Fruit fly (Drosophila melanogaster) whole organism, embryonic: ENCODE measurements around the gene LpR2.

Source experiments
- Adf1 ChIP-seq: fragments of 200-800 bp; sonication (Bioruptor generic); IDR thresholded peaks from 2 replicates; pipeline ENCODE4 v1.3.6; 2022; ENCODE audit warnings: missing biosample characterization, missing genetic modification characterization
- CG10267 ChIP-seq: fragments of 200-800 bp; sonication (Bioruptor generic); optimal IDR thresholded peaks from 2 replicates; lab custom pipeline; 2018; ENCODE audit warnings: missing biosample characterization, mild to moderate bottlenecking, missing genetic modification characterization, moderate library complexity
- CG10565 ChIP-seq: fragments of 200-800 bp; sonication (Bioruptor generic); optimal IDR thresholded peaks from 3 replicates; lab custom pipeline; 2016; ENCODE audit warnings: missing biosample characterization, mild to moderate bottlenecking, missing genetic modification characterization
- CG11456 ChIP-seq: fragments of 200-800 bp; sonication (Bioruptor generic); IDR thresholded peaks from 3 replicates; pipeline ENCODE4 v1.3.6; 2022; ENCODE audit warnings: missing biosample characterization, missing genetic modification characterization
- CG11723 ChIP-seq: fragments of 200-800 bp; sonication (Bioruptor generic); optimal IDR thresholded peaks from 2 replicates; lab custom pipeline; 2017; ENCODE audit warnings: missing biosample characterization, mild to moderate bottlenecking, missing genetic modification characterization
- CG13296 ChIP-seq: fragments of 200-800 bp; sonication (Bioruptor generic); optimal IDR thresholded peaks from 3 replicates; lab custom pipeline; 2018; ENCODE audit warnings: missing biosample characterization, mild to moderate bottlenecking, missing genetic modification characterization
- CG13424 ChIP-seq: fragments of 200-800 bp; sonication (Bioruptor generic); optimal IDR thresholded peaks from 2 replicates; lab custom pipeline; 2019; ENCODE audit warnings: missing biosample characterization, mild to moderate bottlenecking, missing genetic modification characterization, moderate library complexity
- CG15479 ChIP-seq: fragments of 200-800 bp; sonication (Bioruptor generic); optimal IDR thresholded peaks from 3 replicates; lab custom pipeline; 2019; ENCODE audit warnings: missing biosample characterization, mild to moderate bottlenecking, missing genetic modification characterization, moderate library complexity
- CG15514 ChIP-seq: fragments of 200-800 bp; sonication (Bioruptor generic); optimal IDR thresholded peaks from 3 replicates; lab custom pipeline; 2017; ENCODE audit warnings: missing biosample characterization, missing genetic modification characterization, mild to moderate bottlenecking, moderate library complexity, missing genetic modification reagents
- CG2116 ChIP-seq: fragments of 200-800 bp; sonication (Bioruptor generic); optimal IDR thresholded peaks from 3 replicates; lab custom pipeline; 2018; ENCODE audit warnings: missing biosample characterization, mild to moderate bottlenecking, missing genetic modification characterization
- CG31388 ChIP-seq: fragments of 200-800 bp; sonication (Bioruptor generic); optimal IDR thresholded peaks from 2 replicates; lab custom pipeline; 2016; ENCODE audit warnings: missing biosample characterization, missing genetic modification characterization
- CG33557 ChIP-seq: fragments of 200-800 bp; sonication (Bioruptor generic); optimal IDR thresholded peaks from 2 replicates; lab custom pipeline; 2019; ENCODE audit warnings: missing biosample characterization, mild to moderate bottlenecking, missing genetic modification characterization, moderate library complexity
- CG4820 ChIP-seq: fragments of 200-800 bp; sonication (Bioruptor generic); optimal IDR thresholded peaks from 3 replicates; lab custom pipeline; 2016; ENCODE audit warnings: missing biosample characterization, missing genetic modification characterization
- CG4854 ChIP-seq: fragments of 200-800 bp; sonication (Bioruptor generic); optimal IDR thresholded peaks from 2 replicates; lab custom pipeline; 2016; ENCODE audit warnings: missing biosample characterization, missing genetic modification characterization, inconsistent platforms
- CG6175 ChIP-seq: fragments of 200-800 bp; sonication (Bioruptor generic); IDR thresholded peaks from 3 replicates; pipeline ENCODE4 v1.3.6; 2022; ENCODE audit warnings: missing biosample characterization, missing genetic modification characterization
- CG6791 ChIP-seq: fragments of 200-800 bp; sonication (Bioruptor generic); IDR thresholded peaks from 3 replicates; pipeline ENCODE4 v1.3.6; 2022; ENCODE audit warnings: missing biosample characterization, missing genetic modification characterization; ENCODE audit not compliant: partially characterized antibody
- CG7928 ChIP-seq: fragments of 200-800 bp; sonication (Bioruptor generic); optimal IDR thresholded peaks from 2 replicates; lab custom pipeline; 2017; ENCODE audit warnings: missing biosample characterization, mild to moderate bottlenecking, missing genetic modification characterization
- CG9609 ChIP-seq: fragments of 200-800 bp; sonication (Bioruptor generic); optimal IDR thresholded peaks from 3 replicates; lab custom pipeline; 2016; ENCODE audit warnings: missing biosample characterization, missing genetic modification characterization
- D ChIP-seq, 2 experiments: fragments of 200-800 bp in 1 of 2; fragments of >200 bp in 1 of 2; sonication (Bioruptor generic) in 1 of 2; optimal IDR thresholded peaks; 2 replicates in 1 of 2; 3 replicates in 1 of 2; lab custom pipeline; 2017; ENCODE audit warnings: mild to moderate bottlenecking in 1 of 2, missing biosample characterization in 1 of 2, missing genetic modification characterization in 1 of 2, missing genetic modification reagents in 1 of 2
- Dek ChIP-seq: fragments of 200-800 bp; sonication (Bioruptor generic); optimal IDR thresholded peaks from 3 replicates; lab custom pipeline; 2019; ENCODE audit warnings: missing biosample characterization, mild to moderate bottlenecking, missing genetic modification characterization, moderate library complexity
- Dip3 ChIP-seq: fragments of 200-800 bp; sonication (Bioruptor generic); optimal IDR thresholded peaks from 3 replicates; lab custom pipeline; 2016; ENCODE audit warnings: missing biosample characterization, missing genetic modification characterization
- Dp ChIP-seq: fragments of 200-800 bp; sonication (Bioruptor generic); optimal IDR thresholded peaks from 2 replicates; lab custom pipeline; 2018; ENCODE audit warnings: missing biosample characterization, mild to moderate bottlenecking, missing genetic modification characterization, moderate library complexity
- Dref ChIP-seq: fragments of 200-800 bp; sonication (Bioruptor generic); IDR thresholded peaks from 2 replicates; pipeline ENCODE4 v1.3.6; 2022; ENCODE audit warnings: missing biosample characterization, missing genetic modification characterization
- Drgx ChIP-seq: fragments of 200-800 bp; sonication (Bioruptor generic); IDR thresholded peaks from 2 replicates; pipeline ENCODE4 v1.3.6; 2022; ENCODE audit warnings: missing biosample characterization, missing genetic modification characterization
- Ets97D ChIP-seq: fragments of 200-800 bp; sonication (Bioruptor generic); optimal IDR thresholded peaks from 3 replicates; lab custom pipeline; 2016; ENCODE audit warnings: missing biosample characterization, missing genetic modification characterization
- Fer3 ChIP-seq: fragments of 200-800 bp; sonication (Bioruptor generic); optimal IDR thresholded peaks from 2 replicates; lab custom pipeline; 2018; ENCODE audit warnings: missing biosample characterization, mild to moderate bottlenecking, missing genetic modification characterization, moderate library complexity
- Hmr ChIP-seq: fragments of 200-800 bp; sonication (Bioruptor generic); optimal IDR thresholded peaks from 3 replicates; lab custom pipeline; 2017; ENCODE audit warnings: mild to moderate bottlenecking, missing biosample characterization, missing genetic modification reagents, missing genetic modification characterization
- MBD-R2 ChIP-seq: fragments of 200-800 bp; sonication (Bioruptor generic); IDR thresholded peaks from 2 replicates; pipeline ENCODE4 v1.3.6; 2022; ENCODE audit warnings: missing biosample characterization, missing genetic modification characterization
- NC2β ChIP-seq: fragments of 200-800 bp; sonication (Bioruptor generic); optimal IDR thresholded peaks from 2 replicates; lab custom pipeline; 2016; ENCODE audit warnings: missing biosample characterization, missing genetic modification characterization
- Pdp1 ChIP-seq, 2 experiments: fragments of 200-800 bp; sonication (Bioruptor generic); optimal IDR thresholded peaks; 3 replicates each; lab custom pipeline; 2016; ENCODE audit warnings: missing biosample characterization in 2 of 2, missing genetic modification characterization in 2 of 2, mild to moderate bottlenecking in 1 of 2, moderate library complexity in 1 of 2
- Sox102F ChIP-seq: fragments of 200-800 bp; sonication (Bioruptor generic); optimal IDR thresholded peaks from 2 replicates; lab custom pipeline; 2018; ENCODE audit warnings: missing biosample characterization, mild to moderate bottlenecking, missing genetic modification characterization, moderate library complexity
- Sry-β ChIP-seq: fragments of 200-800 bp; sonication (Bioruptor generic); optimal IDR thresholded peaks from 2 replicates; lab custom pipeline; 2018; ENCODE audit warnings: missing biosample characterization, mild to moderate bottlenecking, missing genetic modification characterization, moderate library complexity
- az2 ChIP-seq: fragments of 200-800 bp; sonication (Bioruptor generic); optimal IDR thresholded peaks from 3 replicates; lab custom pipeline; 2016; ENCODE audit warnings: missing biosample characterization, missing genetic modification characterization
- cas ChIP-seq: fragments of 200-800 bp; sonication (Bioruptor generic); IDR thresholded peaks from 2 replicates; pipeline ENCODE4 v1.3.6; 2022; ENCODE audit warnings: missing biosample characterization, missing genetic modification characterization
- crol ChIP-seq: fragments of 200-800 bp; sonication (Bioruptor generic); IDR thresholded peaks from 2 replicates; pipeline ENCODE4 v1.3.6; 2022; ENCODE audit warnings: missing biosample characterization, missing genetic modification characterization
- dimm ChIP-seq: fragments of 200-800 bp; sonication (Bioruptor generic); IDR thresholded peaks from 2 replicates; pipeline ENCODE4 v1.3.6; 2022; ENCODE audit warnings: missing biosample characterization, missing genetic modification characterization
- ems ChIP-seq: fragments of 200-800 bp; sonication (Bioruptor generic); optimal IDR thresholded peaks from 3 replicates; lab custom pipeline; 2016; ENCODE audit warnings: missing biosample characterization, missing genetic modification characterization
- grau ChIP-seq: fragments of 200-800 bp; optimal IDR thresholded peaks from 3 replicates; lab custom pipeline; 2019; ENCODE audit warnings: missing biosample characterization, mild to moderate bottlenecking, missing genetic modification characterization, moderate library complexity
- h ChIP-seq: fragments of >200 bp; optimal IDR thresholded peaks from 2 replicates; lab custom pipeline; 2017
- lab ChIP-seq: fragments of 200-800 bp; sonication (Bioruptor generic); optimal IDR thresholded peaks from 3 replicates; lab custom pipeline; 2017; ENCODE audit warnings: missing biosample characterization, missing genetic modification characterization, mild to moderate bottlenecking, moderate library complexity, missing genetic modification reagents
- nom ChIP-seq: fragments of 200-800 bp; sonication (Bioruptor generic); optimal IDR thresholded peaks from 2 replicates; lab custom pipeline; 2017; ENCODE audit warnings: missing biosample characterization, missing genetic modification characterization, mild to moderate bottlenecking, moderate library complexity, missing genetic modification reagents
- onecut ChIP-seq: fragments of 200-800 bp; sonication (Bioruptor generic); IDR thresholded peaks from 2 replicates; pipeline ENCODE4 v1.3.6; 2022; ENCODE audit warnings: missing biosample characterization, missing genetic modification characterization
- phol ChIP-seq: fragments of 200-800 bp; sonication (Bioruptor generic); optimal IDR thresholded peaks from 3 replicates; lab custom pipeline; 2018; ENCODE audit warnings: missing biosample characterization, mild to moderate bottlenecking, missing genetic modification characterization, moderate library complexity
- pita ChIP-seq: fragments of 200-800 bp; sonication (Bioruptor generic); optimal IDR thresholded peaks from 2 replicates; lab custom pipeline; 2017; ENCODE audit warnings: missing biosample characterization, mild to moderate bottlenecking, missing genetic modification characterization
- sc ChIP-seq, 3 experiments: fragments of >200 bp in 2 of 3; fragments of 200-800 bp in 1 of 3; sonication (Bioruptor generic) in 1 of 3; optimal IDR thresholded peaks; 2 replicates in 2 of 3; 3 replicates in 1 of 3; lab custom pipeline; 2017; ENCODE audit warnings: mild to moderate bottlenecking in 1 of 3, missing biosample characterization in 1 of 3, missing genetic modification characterization in 1 of 3, missing genetic modification reagents in 1 of 3
- sd ChIP-seq: fragments of 200-800 bp; sonication (Bioruptor generic); optimal IDR thresholded peaks from 3 replicates; lab custom pipeline; 2018; ENCODE audit warnings: missing biosample characterization, mild to moderate bottlenecking, missing genetic modification characterization, moderate library complexity
- slp2 ChIP-seq: fragments of 200-800 bp; sonication (Bioruptor generic); optimal IDR thresholded peaks from 2 replicates; lab custom pipeline; 2016; ENCODE audit warnings: missing biosample characterization, missing genetic modification characterization
- sr ChIP-seq: fragments of 200-800 bp; sonication (Bioruptor generic); IDR thresholded peaks from 3 replicates; pipeline ENCODE4 v1.3.6; 2022; ENCODE audit warnings: missing biosample characterization, missing genetic modification characterization
- tio ChIP-seq: fragments of 200-800 bp; sonication (Bioruptor generic); optimal IDR thresholded peaks from 2 replicates; lab custom pipeline; 2017; ENCODE audit warnings: missing biosample characterization, missing genetic modification characterization, inconsistent platforms

Gene LpR2

dm6 chr3R:25652066-25652720, 88.1 kb downstream of the LpR2 start (continued):
- no peak for TF ChIP-seq dimm
- TF ChIP-seq tio (GFP tag; lab: Kevin White, UChicago), result no peak
- peak; percentile 36 for TF ChIP-seq Dp (GFP tag; lab: Kevin White, UChicago)
- TF ChIP-seq pita (GFP tag; lab: Kevin White, UChicago), result no peak
- no peak for TF ChIP-seq onecut
- TF ChIP-seq ems, result no peak
- no peak for TF ChIP-seq CG15479 (GFP tag; lab: Kevin White, UChicago)
- no peak for TF ChIP-seq phol (tag; lab: Kevin White, UChicago)
- TF ChIP-seq CG6791 (GFP tag; lab: Robert Waterston, UW), result peak; percentile 66
- no peak for TF ChIP-seq CG4820 (GFP tag; lab: Kevin White, UChicago)
- TF ChIP-seq CG6175, result peak; percentile 68; the same call in 1 of the 3 replicates
- no peak for TF ChIP-seq CG9609
- TF ChIP-seq CG15514, result peak; percentile 17
- no peak for TF ChIP-seq h (lab: Kevin White, UChicago)
- no peak for TF ChIP-seq nom
- peak; percentile 4 for TF ChIP-seq grau
- no peak for TF ChIP-seq Sry-β (GFP tag; lab: Kevin White, UChicago)
- peak; percentile 5 for TF ChIP-seq Dek
- no peak for TF ChIP-seq sd
- TF ChIP-seq CG7928, result no peak
- no peak for TF ChIP-seq NC2β (GFP tag; lab: Kevin White, UChicago)
- TF ChIP-seq Dref (GFP tag; lab: Robert Waterston, UW), result no peak
- peak; percentile 35; the same call in 1 of the 2 replicates for TF ChIP-seq Adf1 (GFP tag; lab: Robert Waterston, UW)
- TF ChIP-seq CG31388 (GFP tag; lab: Kevin White, UChicago), result no peak
- no peak for TF ChIP-seq CG13296
- TF ChIP-seq MBD-R2, result peak; percentile 69
- TF ChIP-seq crol (GFP tag; lab: Robert Waterston, UW), result no peak
- TF ChIP-seq CG10267 (tag; lab: Kevin White, UChicago), result no peak
- no peak for TF ChIP-seq Dip3
- TF ChIP-seq CG11456, result no peak
- TF ChIP-seq lab (GFP tag; lab: Kevin White, UChicago), result no peak
- peak in 1 of 2 experiments; percentile 71 for TF ChIP-seq Pdp1 (GFP tag; optimal IDR thresholded peaks at IDR 0.05; lab: Kevin White, UChicago)
- TF ChIP-seq Fer3 (tag; lab: Kevin White, UChicago), result no peak
- no peak for TF ChIP-seq CG2116
- no peak for TF ChIP-seq Ets97D (GFP tag; lab: Kevin White, UChicago)
- no peak for TF ChIP-seq CG4854 (GFP tag; lab: Kevin White, UChicago)
- TF ChIP-seq D (optimal IDR thresholded peaks at IDR 0.05; lab: Kevin White, UChicago), result no peak
- TF ChIP-seq D (GFP tag; optimal IDR thresholded peaks at IDR 0.05; lab: Kevin White, UChicago), result no peak
- no peak for TF ChIP-seq az2 (GFP tag; lab: Kevin White, UChicago)
- no peak for TF ChIP-seq Sox102F
- no peak for TF ChIP-seq CG10565 (GFP tag; lab: Kevin White, UChicago)
- TF ChIP-seq CG11723 (GFP tag; lab: Kevin White, UChicago), result no peak
- no peak for TF ChIP-seq sr
- no peak for TF ChIP-seq sc (optimal IDR thresholded peaks at IDR 0.05; lab: Kevin White, UChicago)
- no peak for TF ChIP-seq sc (GFP tag; optimal IDR thresholded peaks at IDR 0.05; lab: Kevin White, UChicago)
- no peak for TF ChIP-seq cas (GFP tag; lab: Robert Waterston, UW)
- no peak for TF ChIP-seq Hmr
- peak; percentile 42; the same call in 1 of the 2 replicates for TF ChIP-seq Drgx (GFP tag; lab: Robert Waterston, UW)
- TF ChIP-seq slp2 (GFP tag; lab: Kevin White, UChicago), result no peak
- no peak for TF ChIP-seq CG33557
- TF ChIP-seq CG13424 (tag; lab: Kevin White, UChicago), result no peak
